Worm (Caenorhabditis elegans): ENCODE measurements around the gene air-1.

DNA sequence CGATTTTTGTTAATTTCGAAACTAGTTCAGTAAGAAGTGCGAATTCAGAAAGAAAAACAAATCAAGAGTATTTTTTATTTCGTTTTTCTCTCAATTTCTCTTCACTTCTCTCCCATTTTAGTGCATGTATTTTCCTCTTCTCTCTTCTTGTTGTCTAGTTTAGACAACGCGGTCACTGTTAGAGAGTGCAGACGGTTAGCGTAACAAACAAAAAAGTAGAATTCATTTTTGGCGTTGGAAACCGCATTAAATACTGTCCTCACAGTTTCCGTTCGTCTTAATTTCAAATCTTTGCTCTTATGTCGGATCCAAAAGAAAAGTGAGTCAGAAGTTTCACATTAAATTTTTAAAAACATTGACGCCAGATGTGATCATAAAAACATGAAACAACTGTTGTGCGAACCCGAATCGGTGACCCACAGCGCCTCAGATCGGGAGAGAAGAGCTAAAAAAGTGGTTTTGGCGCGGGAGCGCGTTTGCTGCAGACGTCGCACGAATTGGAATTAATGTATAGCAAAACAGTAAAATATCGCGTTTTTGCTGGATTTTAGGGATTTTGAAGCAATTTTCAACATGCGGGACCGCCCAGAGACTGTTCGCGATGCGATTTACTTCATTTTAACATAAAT is 42.3 kb upstream of the air-1 start, which contains the start of gene srp-7:
- TF ChIP-seq lin-13 (tag; optimal IDR thresholded peaks at IDR 0.05) (no peak), elt-1 (tag; optimal IDR thresholded peaks at IDR 0.05; ENCODE audit: borderline replicate concordance, insufficient read depth) (no peak), lsy-2 (tag; optimal IDR thresholded peaks at IDR 0.05) (no peak), nhr-12 (tag; optimal IDR thresholded peaks at IDR 0.05) (no peak), cnd-1 (tag; optimal IDR thresholded peaks at IDR 0.05) (no peak), ztf-11 (tag; optimal IDR thresholded peaks at IDR 0.05) (no peak), nhr-28 (tag; optimal IDR thresholded peaks at IDR 0.05) (no peak), unc-39 (tag; optimal IDR thresholded peaks at IDR 0.05) (no peak), mls-2 (tag; optimal IDR thresholded peaks at IDR 0.05) (no peak), nhr-237 (tag; optimal IDR thresholded peaks at IDR 0.05) (peak; percentile 22), lin-32 (GFP tag; optimal IDR thresholded peaks at IDR 0.05) (no peak)
